Worm (Caenorhabditis elegans) whole organism, early embryonic: ENCODE measurements around the gene slfl-5.

ENCODE experiments used
- B0310.2 ChIP-seq: sonication (generic microtip); optimal IDR thresholded peaks from 2 replicates; lab custom pipeline; 2016; ENCODE audit warnings: mild to moderate bottlenecking, missing genetic modification characterization, missing compliant biosample characterization
- aly-1 ChIP-seq: sonication (generic microtip); optimal IDR thresholded peaks from 2 replicates; lab custom pipeline; 2016; ENCODE audit warnings: missing genetic modification characterization, missing compliant biosample characterization
- ama-1 ChIP-seq: fragments of 150-350 bp; optimal IDR thresholded peaks from 2 replicates; lab custom pipeline; 2014
- ets-7 ChIP-seq: sonication (generic microtip); optimal IDR thresholded peaks from 2 replicates; lab custom pipeline; 2016; ENCODE audit warnings: missing genotype, missing genetic modification characterization, missing compliant biosample characterization
- flt-1 ChIP-seq: fragments of 200-800 bp; sonication (Bioruptor generic); IDR thresholded peaks from 2 replicates; pipeline ENCODE4 v1.3.6; 2022; ENCODE audit warnings: missing genetic modification characterization, missing compliant biosample characterization
- hmbx-1 ChIP-seq: sonication (generic microtip); optimal IDR thresholded peaks from 2 replicates; lab custom pipeline; 2016; ENCODE audit warnings: mild to moderate bottlenecking, missing genetic modification characterization, missing compliant biosample characterization
- hmg-4 ChIP-seq: fragments of 200-800 bp; sonication (Bioruptor generic); optimal IDR thresholded peaks from 2 replicates; lab custom pipeline; 2018; ENCODE audit warnings: mild to moderate bottlenecking, missing genetic modification characterization, missing compliant biosample characterization
- hnd-1 ChIP-seq: sonication (generic microtip); optimal IDR thresholded peaks from 2 replicates; lab custom pipeline; 2016; ENCODE audit warnings: missing genetic modification characterization, missing compliant biosample characterization
- tbx-11 ChIP-seq: fragments of 200-800 bp; sonication (Bioruptor generic); IDR thresholded peaks from 2 replicates; pipeline ENCODE4 v1.3.6; 2022; ENCODE audit warnings: missing genetic modification characterization, missing compliant biosample characterization
- tbx-37 ChIP-seq: fragments of 200-800 bp; sonication (Bioruptor generic); conservative IDR thresholded peaks from 2 replicates; pipeline ENCODE4 v1.3.6; 2022; ENCODE audit warnings: missing genetic modification reagents, missing genetic modification characterization, missing compliant biosample characterization
- tra-4 ChIP-seq: sonication (generic microtip); optimal IDR thresholded peaks from 2 replicates; lab custom pipeline; 2017; ENCODE audit warnings: missing genetic modification characterization, missing compliant biosample characterization

ce11 chrV:12197748-12198147, 47.1 kb downstream of the slfl-5 start:
- TF ChIP-seq flt-1 (GFP tag; lab: Robert Waterston, UW) (no peak), ama-1 (lab: Kevin White, UChicago) (no peak), tra-4 (tag; lab: Kevin White, UChicago) (no peak), hmbx-1 (no peak), B0310.2 (tag; lab: Kevin White, UChicago) (no peak), ets-7 (tag; lab: Kevin White, UChicago) (no peak), aly-1 (no peak), tbx-37 (GFP tag; lab: Robert Waterston, UW) (no peak), hnd-1 (tag; lab: Kevin White, UChicago) (no peak), tbx-11 (no peak), hmg-4 (GFP tag; lab: Kevin White, UChicago) (no peak)
